Worm (Caenorhabditis elegans): ENCODE data around the gene C33A12.3.
A peak's percentile ranks its signal among the peaks of the same experiment; 100 is the strongest.

C33A12.3 gene

ce11 chrIV:9477135-9477928 lies 35.5 kb downstream of the C33A12.3 start, which contains the start of gene wrt-3:
wrt-3 (minus strand) TSS chrIV:9477456.
- TF ChIP-seq F13H6.1 (tag; optimal IDR thresholded peaks at IDR 0.05) (peak; percentile 90), fkh-10 (GFP tag; optimal IDR thresholded peaks at IDR 0.05) (peak; percentile 0), rnt-1 (tag; optimal IDR thresholded peaks at IDR 0.05) (peak; percentile 79), unc-55 (GFP tag; optimal IDR thresholded peaks at IDR 0.05) (no peak), ceh-22 (tag; optimal IDR thresholded peaks at IDR 0.05) (peak; percentile 17), hlh-6 (tag; optimal IDR thresholded peaks at IDR 0.05) (peak; percentile 97), dve-1 (tag; optimal IDR thresholded peaks at IDR 0.05) (peak; percentile 73), fkh-6 (tag; optimal IDR thresholded peaks at IDR 0.05) (peak; percentile 94), ceh-24 (tag; optimal IDR thresholded peaks at IDR 0.05) (peak; percentile 90), ceh-45 (GFP tag; IDR thresholded peaks at IDR 0.05) (peak; percentile 90), tbx-7 (tag; optimal IDR thresholded peaks at IDR 0.05) (peak; percentile 57), K09A11.1 (tag; optimal IDR thresholded peaks at IDR 0.05; ENCODE audit: insufficient read depth) (peak; percentile 77), ceh-2 (tag; optimal IDR thresholded peaks at IDR 0.05) (peak; percentile 89), nhr-11 (tag; optimal IDR thresholded peaks at IDR 0.05) (no peak), pag-3 (tag; optimal IDR thresholded peaks at IDR 0.05; ENCODE audit: borderline replicate concordance) (peak; percentile 53), pat-9 (tag; optimal IDR thresholded peaks at IDR 0.05) (peak; percentile 93), ceh-6 (GFP tag; optimal IDR thresholded peaks at IDR 0.05) (peak; percentile 97), Y22D7AL.16 (tag; optimal IDR thresholded peaks at IDR 0.05) (peak; percentile 94), gmeb-2 (tag; optimal IDR thresholded peaks at IDR 0.05) (peak; percentile 93), pros-1 (tag; optimal IDR thresholded peaks at IDR 0.05) (no peak), npax-4 (tag; optimal IDR thresholded peaks at IDR 0.05) (peak; percentile 91), fax-1 (tag; optimal IDR thresholded peaks at IDR 0.05) (peak; percentile 97), ets-4 (tag; optimal IDR thresholded peaks at IDR 0.05) (peak; percentile 59), pqm-1 (tag; optimal IDR thresholded peaks at IDR 0.05) (no peak), ceh-19 (GFP tag; optimal IDR thresholded peaks at IDR 0.05) (peak; percentile 93), ttx-3 (tag; optimal IDR thresholded peaks at IDR 0.05) (peak; percentile 93), hlh-13 (GFP tag; optimal IDR thresholded peaks at IDR 0.05) (peak; percentile 91), unc-86 (tag; optimal IDR thresholded peaks at IDR 0.05) (peak; percentile 92), lin-11 (tag; optimal IDR thresholded peaks at IDR 0.05) (peak; percentile 93), eyg-1 (tag; optimal IDR thresholded peaks at IDR 0.05) (peak; percentile 86), zip-5 (tag; optimal IDR thresholded peaks at IDR 0.05) (peak; percentile 80), pha-4 (tag; optimal IDR thresholded peaks at IDR 0.05) (no peak), hlh-30 (tag; optimal IDR thresholded peaks at IDR 0.05; ENCODE audit: insufficient read depth) (peak; percentile 14), lim-6 (tag; optimal IDR thresholded peaks at IDR 0.05) (peak; percentile 83), sox-2 (GFP tag; IDR thresholded peaks at IDR 0.05) (peak; percentile 92), tbx-2 (tag; optimal IDR thresholded peaks at IDR 0.05) (peak; percentile 94), hlh-8 (tag; optimal IDR thresholded peaks at IDR 0.05) (peak; percentile 84), odd-2 (tag; optimal IDR thresholded peaks at IDR 0.05) (peak; percentile 68), ceh-30 (tag; optimal IDR thresholded peaks at IDR 0.05) (peak; percentile 19), dmd-4 (tag; optimal IDR thresholded peaks at IDR 0.05; ENCODE audit: borderline replicate concordance) (peak; percentile 90), che-1 (tag; optimal IDR thresholded peaks at IDR 0.05) (peak; percentile 95), C38D4.7 (GFP tag; optimal IDR thresholded peaks at IDR 0.05) (peak; percentile 93), pha-2 (tag; optimal IDR thresholded peaks at IDR 0.05) (peak; percentile 89), T23F11.4 (GFP tag; optimal IDR thresholded peaks at IDR 0.05) (peak; percentile 91), unc-42 (tag; optimal IDR thresholded peaks at IDR 0.05) (peak; percentile 43), ama-1 (optimal IDR thresholded peaks at IDR 0.05) (no peak), ceh-48 (tag; optimal IDR thresholded peaks at IDR 0.05) (peak; percentile 94), C08G9.2 (tag; optimal IDR thresholded peaks at IDR 0.05) (peak; percentile 87), ceh-31 (tag; optimal IDR thresholded peaks at IDR 0.05) (peak; percentile 71), madf-2 (tag; optimal IDR thresholded peaks at IDR 0.05) (peak; percentile 88), ceh-9 (tag; optimal IDR thresholded peaks at IDR 0.05) (peak; percentile 74)

Measured in whole organism, late embryonic.